Fruit fly (Drosophila melanogaster) whole organism, embryonic: Measurements from ENCODE around the gene CG8563.

Experiments used
- Atf6 ChIP-seq: fragments of 200-800 bp; sonication (Bioruptor generic); IDR thresholded peaks from 2 replicates; pipeline ENCODE4 v1.3.6; 2022; ENCODE audit warnings: missing biosample characterization, missing genetic modification characterization
- CG10321 ChIP-seq: fragments of 200-800 bp; sonication (Bioruptor generic); IDR thresholded peaks from 2 replicates; pipeline ENCODE4 v1.3.6; 2022; ENCODE audit warnings: missing biosample characterization, missing genetic modification characterization
- CG10366 ChIP-seq: fragments of 200-800 bp; sonication (Bioruptor generic); IDR thresholded peaks from 2 replicates; pipeline ENCODE4 v1.3.6; 2022; ENCODE audit warnings: missing biosample characterization, missing genetic modification characterization
- CG10462 ChIP-seq: fragments of 200-800 bp; sonication (Bioruptor generic); optimal IDR thresholded peaks from 2 replicates; lab custom pipeline; 2016; ENCODE audit warnings: missing biosample characterization, missing genetic modification characterization
- CG11456 ChIP-seq: fragments of 200-800 bp; sonication (Bioruptor generic); IDR thresholded peaks from 3 replicates; pipeline ENCODE4 v1.3.6; 2022; ENCODE audit warnings: missing biosample characterization, missing genetic modification characterization
- CG12071 ChIP-seq: fragments of 200-800 bp; sonication (Bioruptor generic); optimal IDR thresholded peaks from 3 replicates; lab custom pipeline; 2018; ENCODE audit warnings: missing biosample characterization, mild to moderate bottlenecking, missing genetic modification characterization
- CG12219 ChIP-seq: fragments of 200-800 bp; sonication (Bioruptor generic); optimal IDR thresholded peaks from 3 replicates; lab custom pipeline; 2018; ENCODE audit warnings: missing biosample characterization, mild to moderate bottlenecking, missing genetic modification characterization
- CG14050 ChIP-seq: fragments of 200-800 bp; sonication (Bioruptor generic); IDR thresholded peaks from 3 replicates; pipeline ENCODE4 v1.3.6; 2022; ENCODE audit warnings: missing biosample characterization, missing genetic modification characterization
- CG14860 ChIP-seq: fragments of 200-800 bp; sonication (Bioruptor generic); IDR thresholded peaks from 3 replicates; pipeline ENCODE4 v1.3.6; 2022; ENCODE audit warnings: missing biosample characterization, missing genetic modification characterization; ENCODE audit not compliant: partially characterized antibody
- CG1602 ChIP-seq: fragments of 200-800 bp; sonication (Bioruptor generic); optimal IDR thresholded peaks from 3 replicates; lab custom pipeline; 2016; ENCODE audit warnings: missing biosample characterization, missing genetic modification characterization
- CG17186 ChIP-seq: fragments of 200-800 bp; sonication (Bioruptor generic); optimal IDR thresholded peaks from 3 replicates; lab custom pipeline; 2017; ENCODE audit warnings: missing biosample characterization, missing genetic modification reagents, missing genetic modification characterization
- CG17568 ChIP-seq: fragments of 200-800 bp; sonication (Bioruptor generic); optimal IDR thresholded peaks from 2 replicates; lab custom pipeline; 2018; ENCODE audit warnings: missing biosample characterization, mild to moderate bottlenecking, missing genetic modification characterization, moderate library complexity
- CG17612 ChIP-seq: fragments of 200-800 bp; sonication (Bioruptor generic); IDR thresholded peaks from 2 replicates; pipeline ENCODE4 v1.3.6; 2022; ENCODE audit warnings: missing biosample characterization, missing genetic modification characterization
- CG17802 ChIP-seq: fragments of 200-800 bp; sonication (Bioruptor generic); optimal IDR thresholded peaks from 2 replicates; lab custom pipeline; 2018; ENCODE audit warnings: missing biosample characterization, mild to moderate bottlenecking, missing genetic modification characterization, moderate library complexity
- CG18599 ChIP-seq: fragments of 200-800 bp; sonication (Bioruptor generic); optimal IDR thresholded peaks from 3 replicates; lab custom pipeline; 2017; ENCODE audit warnings: missing biosample characterization, missing genetic modification characterization, mild to moderate bottlenecking, moderate library complexity, missing genetic modification reagents
- CG18619 ChIP-seq: fragments of 200-800 bp; sonication (Bioruptor generic); optimal IDR thresholded peaks from 3 replicates; lab custom pipeline; 2017; ENCODE audit warnings: missing biosample characterization, mild to moderate bottlenecking, missing genetic modification characterization
- CG2712 ChIP-seq: fragments of 200-800 bp; optimal IDR thresholded peaks from 3 replicates; lab custom pipeline; 2019; ENCODE audit warnings: missing biosample characterization, mild to moderate bottlenecking, missing genetic modification characterization, moderate library complexity
- CG31224 ChIP-seq: fragments of 200-800 bp; sonication (Bioruptor generic); IDR thresholded peaks from 2 replicates; pipeline ENCODE4 v1.3.6; 2022; ENCODE audit warnings: missing biosample characterization, missing genetic modification characterization
- CG32767 ChIP-seq: fragments of 200-800 bp; sonication (Bioruptor generic); IDR thresholded peaks from 2 replicates; pipeline ENCODE4 v1.3.6; 2022; ENCODE audit warnings: missing biosample characterization, missing genetic modification characterization
- CG4730 ChIP-seq: fragments of 200-800 bp; sonication (Bioruptor generic); IDR thresholded peaks from 2 replicates; pipeline ENCODE4 v1.3.6; 2022; ENCODE audit warnings: missing biosample characterization, missing genetic modification characterization
- CG7271 ChIP-seq: fragments of 200-800 bp; sonication (Bioruptor generic); optimal IDR thresholded peaks from 2 replicates; lab custom pipeline; 2018; ENCODE audit warnings: missing biosample characterization, mild to moderate bottlenecking, missing genetic modification characterization, moderate library complexity
- CG7839 ChIP-seq: fragments of 200-800 bp; sonication (Bioruptor generic); optimal IDR thresholded peaks from 3 replicates; lab custom pipeline; 2018; ENCODE audit warnings: missing biosample characterization, mild to moderate bottlenecking, missing genetic modification characterization, moderate library complexity
- CG7963 ChIP-seq: fragments of 200-800 bp; sonication (Bioruptor generic); IDR thresholded peaks from 3 replicates; pipeline ENCODE4 v1.3.6; 2022; ENCODE audit warnings: missing biosample characterization, missing genetic modification characterization; ENCODE audit not compliant: partially characterized antibody
- CG8290 ChIP-seq, 3 experiments: fragments of 200-800 bp; sonication (Bioruptor generic); optimal IDR thresholded peaks; 2 replicates each; lab custom pipeline; 2016 to 2019; ENCODE audit warnings: missing biosample characterization in 3 of 3, missing genetic modification characterization in 3 of 3, mild to moderate bottlenecking in 2 of 3, moderate library complexity in 1 of 3
- CG9215 ChIP-seq: fragments of 200-800 bp; sonication (Bioruptor generic); IDR thresholded peaks from 2 replicates; pipeline ENCODE4 v1.3.6; 2022; ENCODE audit warnings: missing biosample characterization, missing genetic modification characterization
- CTCF ChIP-seq: fragments of 200-800 bp; sonication (Bioruptor generic); optimal IDR thresholded peaks from 2 replicates; lab custom pipeline; 2017; ENCODE audit warnings: missing biosample characterization, mild to moderate bottlenecking, missing genetic modification characterization, moderate library complexity
- Chrac-16 ChIP-seq: fragments of 200-800 bp; sonication (Bioruptor generic); optimal IDR thresholded peaks from 3 replicates; lab custom pipeline; 2016; ENCODE audit warnings: missing biosample characterization, missing genetic modification characterization
- Doc2 ChIP-seq: fragments of 200-800 bp; sonication (Bioruptor generic); IDR thresholded peaks from 2 replicates; pipeline ENCODE4 v1.3.6; 2022; ENCODE audit warnings: missing biosample characterization, missing genetic modification characterization
- Hr39 ChIP-seq: fragments of >200 bp; optimal IDR thresholded peaks from 2 replicates; lab custom pipeline; 2017
- Lhr ChIP-seq: fragments of 200-800 bp; sonication (Bioruptor generic); optimal IDR thresholded peaks from 3 replicates; lab custom pipeline; 2017; ENCODE audit warnings: mild to moderate bottlenecking, missing biosample characterization, missing genetic modification reagents, missing genetic modification characterization
- Lpt ChIP-seq: fragments of >200 bp; optimal IDR thresholded peaks from 2 replicates; lab custom pipeline; 2018; ENCODE audit warnings: missing biosample characterization, missing genetic modification characterization
- MESR4 ChIP-seq: fragments of 200-800 bp; sonication (Bioruptor generic); optimal IDR thresholded peaks from 2 replicates; lab custom pipeline; 2018; ENCODE audit warnings: missing biosample characterization, mild to moderate bottlenecking, missing genetic modification characterization, moderate library complexity
- Sox102F ChIP-seq: fragments of 200-800 bp; sonication (Bioruptor generic); optimal IDR thresholded peaks from 2 replicates; lab custom pipeline; 2018; ENCODE audit warnings: missing biosample characterization, mild to moderate bottlenecking, missing genetic modification characterization, moderate library complexity
- cato ChIP-seq: fragments of 200-800 bp; sonication (Bioruptor generic); optimal IDR thresholded peaks from 2 replicates; lab custom pipeline; 2016; ENCODE audit warnings: missing biosample characterization, missing genetic modification characterization, borderline replicate concordance
- crol ChIP-seq: fragments of 200-800 bp; sonication (Bioruptor generic); IDR thresholded peaks from 2 replicates; pipeline ENCODE4 v1.3.6; 2022; ENCODE audit warnings: missing biosample characterization, missing genetic modification characterization
- dysf ChIP-seq: fragments of 200-800 bp; sonication (Bioruptor generic); IDR thresholded peaks from 3 replicates; pipeline ENCODE4 v1.3.6; 2022; ENCODE audit warnings: missing biosample characterization, missing genetic modification characterization
- emc ChIP-seq: fragments of 200-800 bp; sonication (Bioruptor generic); optimal IDR thresholded peaks from 2 replicates; lab custom pipeline; 2016; ENCODE audit warnings: missing biosample characterization, missing genetic modification characterization
- en ChIP-seq: fragments of 200-800 bp; sonication (Bioruptor generic); optimal IDR thresholded peaks from 2 replicates; lab custom pipeline; 2016; ENCODE audit warnings: missing biosample characterization, missing genetic modification characterization
- gsb ChIP-seq: fragments of 200-800 bp; sonication (Bioruptor generic); IDR thresholded peaks from 2 replicates; pipeline ENCODE4 v1.3.6; 2022; ENCODE audit warnings: missing biosample characterization, missing genetic modification characterization
- hth ChIP-seq: fragments of >200 bp; optimal IDR thresholded peaks from 2 replicates; lab custom pipeline; 2017; ENCODE audit warnings: inconsistent platforms
- kah ChIP-seq: fragments of 200-800 bp; sonication (Bioruptor generic); optimal IDR thresholded peaks from 2 replicates; lab custom pipeline; 2018; ENCODE audit warnings: missing biosample characterization, mild to moderate bottlenecking, missing genetic modification characterization
- lbe ChIP-seq: fragments of 200-800 bp; sonication (Bioruptor generic); optimal IDR thresholded peaks from 2 replicates; lab custom pipeline; 2016; ENCODE audit warnings: missing biosample characterization, mild to moderate bottlenecking, missing genetic modification characterization
- maf-S ChIP-seq: fragments of 200-800 bp; sonication (Bioruptor generic); optimal IDR thresholded peaks from 2 replicates; lab custom pipeline; 2016; ENCODE audit warnings: missing biosample characterization, missing genetic modification characterization
- pb ChIP-seq: fragments of 200-800 bp; sonication (Bioruptor generic); optimal IDR thresholded peaks from 3 replicates; lab custom pipeline; 2016; ENCODE audit warnings: missing biosample characterization, missing genetic modification characterization
- pita ChIP-seq: fragments of 200-800 bp; sonication (Bioruptor generic); optimal IDR thresholded peaks from 2 replicates; lab custom pipeline; 2017; ENCODE audit warnings: missing biosample characterization, mild to moderate bottlenecking, missing genetic modification characterization
- pros ChIP-seq: fragments of 200-800 bp; sonication (Bioruptor generic); optimal IDR thresholded peaks from 3 replicates; lab custom pipeline; 2019; ENCODE audit warnings: missing biosample characterization, mild to moderate bottlenecking, missing genetic modification characterization, moderate library complexity
- scrt ChIP-seq: fragments of 200-800 bp; sonication (Bioruptor generic); optimal IDR thresholded peaks from 2 replicates; lab custom pipeline; 2018; ENCODE audit warnings: missing biosample characterization, mild to moderate bottlenecking, missing genetic modification characterization, moderate library complexity
- sima ChIP-seq: fragments of 200-800 bp; sonication (Bioruptor generic); optimal IDR thresholded peaks from 2 replicates; lab custom pipeline; 2016; ENCODE audit warnings: missing biosample characterization, missing genetic modification characterization
- sob ChIP-seq: fragments of 200-800 bp; sonication (Bioruptor generic); IDR thresholded peaks from 2 replicates; pipeline ENCODE4 v1.3.6; 2022; ENCODE audit warnings: missing biosample characterization, missing genetic modification characterization
- tin ChIP-seq: fragments of 200-800 bp; sonication (Bioruptor generic); optimal IDR thresholded peaks from 3 replicates; lab custom pipeline; 2016; ENCODE audit warnings: missing biosample characterization, missing genetic modification characterization
- tll ChIP-seq, 2 experiments: fragments of 200-800 bp in 1 of 2; fragments of >200 bp in 1 of 2; sonication (Bioruptor generic) in 1 of 2; optimal IDR thresholded peaks; 2 replicates each; lab custom pipeline; 2017 to 2019; ENCODE audit warnings: missing biosample characterization in 2 of 2, missing genetic modification characterization in 2 of 2, mild to moderate bottlenecking in 1 of 2, moderate library complexity in 1 of 2
- trem ChIP-seq: fragments of 200-800 bp; optimal IDR thresholded peaks from 3 replicates; lab custom pipeline; 2019; ENCODE audit warnings: missing biosample characterization, mild to moderate bottlenecking, missing genetic modification characterization, moderate library complexity

Gene CG8563

dm6 chr3L:7370231-7370882 lies 20.2 kb upstream of the CG8563 start (continued):
- no peak for TF ChIP-seq cato (GFP tag; lab: Kevin White, UChicago)
- no peak for TF ChIP-seq CG14860 (GFP tag; lab: Robert Waterston, UW)
- TF ChIP-seq sob (GFP tag; lab: Robert Waterston, UW): no peak
- peak in 1 of 2 experiments; percentile 30 for TF ChIP-seq tll (GFP tag; optimal IDR thresholded peaks at IDR 0.05; lab: Kevin White, UChicago)
- TF ChIP-seq sima: no peak
- peak; percentile 12 for TF ChIP-seq CG2712 (tag; lab: Kevin White, UChicago)
- no peak for TF ChIP-seq CG11456
- TF ChIP-seq Lpt: no peak
- TF ChIP-seq crol: no peak
- no peak for TF ChIP-seq CG17802
- no peak for TF ChIP-seq maf-S (GFP tag; lab: Kevin White, UChicago)
- TF ChIP-seq CG8290 (GFP tag; optimal IDR thresholded peaks at IDR 0.05; lab: Kevin White, UChicago): no peak
- no peak for TF ChIP-seq CG8290 (tag; optimal IDR thresholded peaks at IDR 0.05; lab: Kevin White, UChicago)
- TF ChIP-seq Chrac-16: no peak
- no peak for TF ChIP-seq tin (GFP tag; lab: Kevin White, UChicago)
- TF ChIP-seq pros: peak; percentile 98
- TF ChIP-seq CG31224 (GFP tag; lab: Robert Waterston, UW): no peak
- TF ChIP-seq CG10366 (GFP tag; lab: Robert Waterston, UW): no peak
- no peak for TF ChIP-seq CG7839 (tag; lab: Kevin White, UChicago)
- no peak for TF ChIP-seq hth (lab: Kevin White, UChicago)
- no peak for TF ChIP-seq CG18619 (GFP tag; lab: Kevin White, UChicago)
- TF ChIP-seq kah: peak; percentile 73
- TF ChIP-seq Hr39 (lab: Kevin White, UChicago): no peak
- TF ChIP-seq CG14050 (GFP tag; lab: Robert Waterston, UW): no peak
- TF ChIP-seq CG18599 (GFP tag; lab: Kevin White, UChicago): no peak
- TF ChIP-seq en (GFP tag; lab: Kevin White, UChicago): no peak
- TF ChIP-seq CG1602 (GFP tag; lab: Kevin White, UChicago): no peak
- TF ChIP-seq scrt (GFP tag; lab: Kevin White, UChicago): peak; percentile 64
- no peak for TF ChIP-seq CG17186 (GFP tag; lab: Kevin White, UChicago)
- TF ChIP-seq CG4730 (GFP tag; lab: Robert Waterston, UW): no peak
- TF ChIP-seq CG17568 (GFP tag; lab: Kevin White, UChicago): no peak
- TF ChIP-seq CG32767: 0 out of 2 replicates have a peak, but pooled peaks have one; percentile 16
- no peak for TF ChIP-seq trem
- TF ChIP-seq pita (GFP tag; lab: Kevin White, UChicago): no peak
- TF ChIP-seq emc: no peak
- TF ChIP-seq CG7963: no peak
- no peak for TF ChIP-seq lbe (GFP tag; lab: Kevin White, UChicago)
- no peak for TF ChIP-seq gsb
- no peak for TF ChIP-seq CTCF (GFP tag; lab: Kevin White, UChicago)
- no peak for TF ChIP-seq dysf (GFP tag; lab: Robert Waterston, UW)
- no peak for TF ChIP-seq CG12071
- peak; percentile 49 for TF ChIP-seq MESR4
- TF ChIP-seq CG10462 (GFP tag; lab: Kevin White, UChicago): no peak
- TF ChIP-seq CG7271 (tag; lab: Kevin White, UChicago): no peak
- TF ChIP-seq Doc2 (GFP tag; lab: Robert Waterston, UW): no peak
- TF ChIP-seq CG9215 (GFP tag; lab: Robert Waterston, UW): no peak
- no peak for TF ChIP-seq pb (GFP tag; lab: Kevin White, UChicago)
- TF ChIP-seq Sox102F: no peak
- TF ChIP-seq Lhr (GFP tag; lab: Kevin White, UChicago): no peak
- no peak for TF ChIP-seq CG12219 (GFP tag; lab: Kevin White, UChicago)
- TF ChIP-seq CG10321 (GFP tag; lab: Robert Waterston, UW): peak; percentile 96
- no peak for TF ChIP-seq Atf6 (GFP tag; lab: Robert Waterston, UW)
- TF ChIP-seq CG17612 (GFP tag; lab: Robert Waterston, UW): no peak
